Worm (Caenorhabditis elegans): ENCODE results near the gene ZK686.1.

DNA sequence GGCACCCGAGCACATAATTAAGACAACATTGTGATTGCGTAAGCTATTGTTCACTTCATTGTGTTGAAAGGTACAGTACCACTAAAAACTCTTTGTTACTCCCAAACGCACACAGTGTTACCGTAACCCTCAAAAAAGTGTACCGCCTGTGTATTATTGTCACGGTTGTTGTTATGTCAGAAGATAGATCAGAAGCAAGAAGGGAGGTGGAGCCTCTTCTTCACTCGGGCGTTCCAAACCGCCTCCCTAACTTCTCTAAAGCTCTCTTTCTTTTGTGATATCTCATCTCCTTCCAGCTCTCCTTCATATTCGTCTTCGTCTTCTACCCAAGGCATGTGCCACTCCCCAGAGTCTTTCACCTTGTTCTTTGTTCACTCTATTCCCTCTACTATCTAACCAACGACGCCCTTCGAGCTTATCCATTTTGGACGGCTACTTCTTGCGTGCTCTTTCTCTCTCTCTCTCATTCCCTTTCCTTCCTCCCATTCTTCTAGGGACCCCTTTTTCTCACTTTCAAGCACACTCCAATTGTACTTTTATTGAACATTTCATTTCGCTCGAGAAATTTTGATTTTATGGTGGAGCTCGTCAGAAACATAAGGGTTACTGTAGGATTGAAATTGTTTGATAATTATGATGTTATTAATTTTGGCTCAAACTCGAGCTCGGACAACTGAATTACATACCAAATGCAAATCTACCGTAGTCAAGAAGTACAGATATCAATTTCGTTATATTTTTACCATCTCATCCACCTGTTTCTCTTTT, 47.3 kb upstream of the ZK686.1 start:
- TF ChIP-seq zag-1 (tag; optimal IDR thresholded peaks at IDR 0.05) (no peak), unc-55 (GFP tag; optimal IDR thresholded peaks at IDR 0.05) (peak; percentile 53), ama-1 (optimal IDR thresholded peaks at IDR 0.05) (no peak), nhr-12 (tag; optimal IDR thresholded peaks at IDR 0.05) (no peak), snpc-4 (tag; optimal IDR thresholded peaks at IDR 0.05) (no peak), ZK546.5 (tag; optimal IDR thresholded peaks at IDR 0.05) (no peak)

Measured in whole organism, L2 larva.